Fruit fly (Drosophila melanogaster): ENCODE data around the gene CG7579.

The CG7579 gene

dm6 chr3L:15647712-15648621 is 35.3 kb downstream of the CG7579 start, which contains the start of the genes comm3 and CG43083:
TSS of gene comm3 (minus strand) at chr3L:15647762.
TSS of gene CG43083 (plus strand) at chr3L:15648571.
- TF ChIP-seq Hr96 (GFP tag; optimal IDR thresholded peaks at IDR 0.05), result no peak

DNA sequence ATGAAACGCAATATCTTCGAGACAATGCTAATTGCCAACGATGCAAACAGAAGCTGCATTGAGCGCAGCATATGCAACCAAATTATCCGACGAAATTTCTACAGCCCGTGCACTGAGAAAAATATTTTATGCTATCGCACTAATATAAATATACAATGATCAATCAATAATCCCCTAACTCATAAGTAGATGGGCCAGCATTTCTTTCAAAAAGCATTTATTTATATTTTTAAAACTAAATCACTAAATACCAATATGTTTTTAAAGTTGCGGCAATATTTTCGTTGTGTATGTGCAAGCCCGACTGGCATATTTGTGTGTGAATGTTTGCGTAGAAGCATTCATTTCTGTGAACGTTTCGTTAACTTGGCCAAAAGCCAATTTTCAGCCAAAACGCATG is 37.1 kb downstream of the CG7579 start:
- TF ChIP-seq CG12768 (GFP tag; optimal IDR thresholded peaks at IDR 0.05), result no peak
- TF ChIP-seq cic (GFP tag; optimal IDR thresholded peaks at IDR 0.05), result no peak
- no peak for TF ChIP-seq Crg-1 (GFP tag; optimal IDR thresholded peaks at IDR 0.05)
- TF ChIP-seq kay (GFP tag; ENCODE audit: borderline replicate concordance), result no peak
- no peak for TF ChIP-seq CG1620 (GFP tag; optimal IDR thresholded peaks at IDR 0.05)
- TF ChIP-seq CG5204 (GFP tag; optimal IDR thresholded peaks at IDR 0.05), result no peak
- TF ChIP-seq CG14711 (tag; optimal IDR thresholded peaks at IDR 0.05), result no peak

DNA sequence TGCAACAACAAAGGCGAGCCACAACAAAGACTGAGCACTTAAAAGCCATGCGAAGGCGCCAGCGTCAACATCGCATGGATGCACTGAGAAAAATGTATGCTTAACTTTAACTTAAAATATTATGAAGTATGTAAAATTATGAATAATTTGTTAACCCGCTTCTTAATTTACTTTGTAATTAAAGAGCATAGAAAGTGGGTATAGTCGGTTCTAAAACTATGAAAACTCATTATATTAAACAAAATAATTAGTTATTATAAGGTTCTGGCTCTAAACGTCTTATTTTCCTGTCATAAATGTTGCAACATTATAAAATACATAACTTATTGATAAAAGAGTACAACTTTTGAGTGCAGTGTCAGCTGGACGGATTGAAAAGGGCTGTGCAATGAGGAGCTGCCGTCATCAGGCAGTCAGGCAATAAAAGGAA is 41.6 kb downstream of the CG7579 start:
- TF ChIP-seq cnc (optimal IDR thresholded peaks at IDR 0.05) (no peak), kay (GFP tag; ENCODE audit: borderline replicate concordance) (no peak), CG11617 (GFP tag; optimal IDR thresholded peaks at IDR 0.05) (no peak), tj (GFP tag; optimal IDR thresholded peaks at IDR 0.05) (no peak), bab1 (GFP tag; optimal IDR thresholded peaks at IDR 0.05) (no peak), CG7045 (GFP tag; optimal IDR thresholded peaks at IDR 0.05) (no peak), CG33017 (tag; optimal IDR thresholded peaks at IDR 0.05) (no peak), CG5204 (GFP tag; optimal IDR thresholded peaks at IDR 0.05) (no peak), Clk (GFP tag; optimal IDR thresholded peaks at IDR 0.05) (no peak), toe (GFP tag; optimal IDR thresholded peaks at IDR 0.05) (no peak), Mnt (GFP tag; optimal IDR thresholded peaks at IDR 0.05) (no peak), CG14711 (tag; optimal IDR thresholded peaks at IDR 0.05) (no peak)

dm6 chr3L:15639978-15640377 is 43.3 kb downstream of the CG7579 start:
- no peak for TF ChIP-seq ovo (GFP tag; optimal IDR thresholded peaks at IDR 0.05)
- TF ChIP-seq Clk (GFP tag; optimal IDR thresholded peaks at IDR 0.05), result no peak
- no peak for TF ChIP-seq CG14711 (tag; optimal IDR thresholded peaks at IDR 0.05)
- TF ChIP-seq CG1620 (GFP tag; optimal IDR thresholded peaks at IDR 0.05), result no peak
- TF ChIP-seq CG7101 (tag; optimal IDR thresholded peaks at IDR 0.05), result no peak
- no peak for TF ChIP-seq CG7045 (GFP tag; optimal IDR thresholded peaks at IDR 0.05)
- TF ChIP-seq Crg-1 (GFP tag; optimal IDR thresholded peaks at IDR 0.05), result no peak
- TF ChIP-seq CG5204 (GFP tag; optimal IDR thresholded peaks at IDR 0.05), result no peak
- no peak for TF ChIP-seq cnc (optimal IDR thresholded peaks at IDR 0.05)

dm6 chr3L:15638524-15638923 is 44.7 kb downstream of the CG7579 start:
- TF ChIP-seq Mnt (GFP tag; optimal IDR thresholded peaks at IDR 0.05), result no peak
- no peak for TF ChIP-seq CG11617 (GFP tag; optimal IDR thresholded peaks at IDR 0.05)
- TF ChIP-seq CG5204 (GFP tag; optimal IDR thresholded peaks at IDR 0.05), result no peak
- no peak for TF ChIP-seq cnc (optimal IDR thresholded peaks at IDR 0.05)
- TF ChIP-seq CG14711 (tag; optimal IDR thresholded peaks at IDR 0.05), result no peak
- no peak for TF ChIP-seq tj (GFP tag; optimal IDR thresholded peaks at IDR 0.05)
- TF ChIP-seq kay (GFP tag; ENCODE audit: borderline replicate concordance), result no peak
- TF ChIP-seq bab1 (GFP tag; optimal IDR thresholded peaks at IDR 0.05), result no peak
- TF ChIP-seq CG1620 (GFP tag; optimal IDR thresholded peaks at IDR 0.05), result no peak
- no peak for TF ChIP-seq pad (GFP tag; optimal IDR thresholded peaks at IDR 0.05)
- TF ChIP-seq Hr96 (GFP tag; optimal IDR thresholded peaks at IDR 0.05), result no peak
- no peak for TF ChIP-seq Crg-1 (GFP tag; optimal IDR thresholded peaks at IDR 0.05)
- TF ChIP-seq toe (GFP tag; optimal IDR thresholded peaks at IDR 0.05), result no peak
- no peak for TF ChIP-seq CG7101 (tag; optimal IDR thresholded peaks at IDR 0.05)
- TF ChIP-seq CG7045 (GFP tag; optimal IDR thresholded peaks at IDR 0.05), result no peak
- TF ChIP-seq Clk (GFP tag; optimal IDR thresholded peaks at IDR 0.05), result no peak

DNA sequence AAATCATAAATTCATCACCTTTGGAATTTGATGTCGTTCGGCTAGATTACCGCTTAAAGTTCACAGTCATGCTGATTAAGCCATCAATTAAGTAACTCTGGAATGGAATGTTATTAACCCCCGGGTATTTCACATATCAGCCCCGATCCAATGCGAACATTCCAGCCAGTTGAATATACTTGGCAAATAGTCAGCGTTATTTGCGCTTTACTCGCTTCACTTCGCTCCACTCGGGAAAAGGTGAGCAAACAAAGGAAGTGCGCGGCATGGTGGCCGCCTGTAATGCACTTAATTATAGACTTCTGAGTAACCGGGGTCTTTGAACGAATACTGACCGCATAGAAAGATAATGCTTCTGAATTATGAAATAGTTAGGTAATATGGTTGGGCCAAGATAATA is 45.6 kb downstream of the CG7579 start:
- no peak for TF ChIP-seq CG14711 (tag; optimal IDR thresholded peaks at IDR 0.05)
- TF ChIP-seq CG12768 (GFP tag; optimal IDR thresholded peaks at IDR 0.05), result no peak
- TF ChIP-seq kay (GFP tag; ENCODE audit: borderline replicate concordance), result peak; percentile 49
- TF ChIP-seq Crg-1 (GFP tag; optimal IDR thresholded peaks at IDR 0.05), result no peak
- no peak for TF ChIP-seq CG1620 (GFP tag; optimal IDR thresholded peaks at IDR 0.05)

dm6 chr3L:15636978-15637377 is 46.3 kb downstream of the CG7579 start:
- TF ChIP-seq CG33017 (tag; optimal IDR thresholded peaks at IDR 0.05), result no peak
- no peak for TF ChIP-seq CG1620 (GFP tag; optimal IDR thresholded peaks at IDR 0.05)
- no peak for TF ChIP-seq CG7101 (tag; optimal IDR thresholded peaks at IDR 0.05)
- TF ChIP-seq bab1 (GFP tag; optimal IDR thresholded peaks at IDR 0.05), result no peak
- no peak for TF ChIP-seq tj (GFP tag; optimal IDR thresholded peaks at IDR 0.05)
- TF ChIP-seq toe (GFP tag; optimal IDR thresholded peaks at IDR 0.05), result no peak
- no peak for TF ChIP-seq Hr96 (GFP tag; optimal IDR thresholded peaks at IDR 0.05)
- TF ChIP-seq Mnt (GFP tag; optimal IDR thresholded peaks at IDR 0.05), result no peak
- no peak for TF ChIP-seq CG11617 (GFP tag; optimal IDR thresholded peaks at IDR 0.05)
- no peak for TF ChIP-seq CG12768 (GFP tag; optimal IDR thresholded peaks at IDR 0.05)
- TF ChIP-seq CG7045 (GFP tag; optimal IDR thresholded peaks at IDR 0.05), result no peak
- TF ChIP-seq cnc (optimal IDR thresholded peaks at IDR 0.05), result no peak
- TF ChIP-seq kay (GFP tag; ENCODE audit: borderline replicate concordance), result no peak
- no peak for TF ChIP-seq Crg-1 (GFP tag; optimal IDR thresholded peaks at IDR 0.05)
- no peak for TF ChIP-seq CG14711 (tag; optimal IDR thresholded peaks at IDR 0.05)
